Worm (Caenorhabditis elegans) whole organism, early embryonic: Measurements from ENCODE around the gene glna-1.

ENCODE experiments used
- ama-1 ChIP-seq: fragments of 150-350 bp; optimal IDR thresholded peaks from 2 replicates; lab custom pipeline; 2014
- ets-7 ChIP-seq: sonication (generic microtip); optimal IDR thresholded peaks from 2 replicates; lab custom pipeline; 2016; ENCODE audit warnings: missing genotype, missing genetic modification characterization, missing compliant biosample characterization
- hmg-4 ChIP-seq: fragments of 200-800 bp; sonication (Bioruptor generic); optimal IDR thresholded peaks from 2 replicates; lab custom pipeline; 2018; ENCODE audit warnings: mild to moderate bottlenecking, missing genetic modification characterization, missing compliant biosample characterization
- tbx-37 ChIP-seq: fragments of 200-800 bp; sonication (Bioruptor generic); conservative IDR thresholded peaks from 2 replicates; pipeline ENCODE4 v1.3.6; 2022; ENCODE audit warnings: missing genetic modification reagents, missing genetic modification characterization, missing compliant biosample characterization

DNA sequence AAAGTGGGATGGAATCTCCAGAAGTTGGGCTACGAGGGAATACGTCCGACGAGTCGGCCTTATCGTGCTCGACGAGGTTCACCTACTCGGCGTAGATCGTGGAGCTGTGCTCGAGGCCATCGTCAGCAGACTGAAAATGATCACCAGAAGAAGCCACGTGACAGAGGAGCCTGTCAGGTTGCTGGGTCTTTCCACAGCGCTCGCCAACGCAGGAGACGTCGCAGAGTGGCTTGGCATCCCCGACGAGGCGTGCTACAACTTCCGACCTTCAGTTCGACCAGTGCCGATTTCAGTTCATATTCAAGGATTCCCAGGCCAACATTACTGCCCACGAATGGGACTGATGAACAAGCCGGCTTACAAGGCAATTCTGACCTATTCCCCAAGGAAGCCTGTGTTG, 37.8 kb upstream of the glna-1 start:
- TF ChIP-seq ets-7 (tag; lab: Kevin White, UChicago) (no peak), ama-1 (lab: Kevin White, UChicago) (no peak), tbx-37 (no peak), hmg-4 (GFP tag; lab: Kevin White, UChicago) (no peak)
